Worm (Caenorhabditis elegans) whole organism, early embryonic: ENCODE results near the gene nspa-10.

Experiments
- B0310.2 ChIP-seq: sonication (generic microtip); optimal IDR thresholded peaks from 2 replicates; lab custom pipeline; 2016; ENCODE audit warnings: mild to moderate bottlenecking, missing genetic modification characterization, missing compliant biosample characterization
- F13C5.2 ChIP-seq: sonication (generic microtip); optimal IDR thresholded peaks from 2 replicates; lab custom pipeline; 2017; ENCODE audit warnings: mild to moderate bottlenecking, missing genetic modification characterization, inconsistent platforms, missing compliant biosample characterization
- ama-1 ChIP-seq: fragments of 150-350 bp; optimal IDR thresholded peaks from 2 replicates; lab custom pipeline; 2014
- ceh-13 ChIP-seq: fragments of 200-800 bp; sonication (Bioruptor generic); optimal IDR thresholded peaks from 2 replicates; lab custom pipeline; 2018; ENCODE audit warnings: mild to moderate bottlenecking, missing genetic modification characterization, missing compliant biosample characterization
- ceh-36 ChIP-seq: sonication (generic microtip); optimal IDR thresholded peaks from 2 replicates; lab custom pipeline; 2016; ENCODE audit warnings: missing genetic modification characterization, inconsistent platforms, missing compliant biosample characterization
- ets-7 ChIP-seq: sonication (generic microtip); optimal IDR thresholded peaks from 2 replicates; lab custom pipeline; 2016; ENCODE audit warnings: missing genotype, missing genetic modification characterization, missing compliant biosample characterization
- tbx-37 ChIP-seq: fragments of 200-800 bp; sonication (Bioruptor generic); conservative IDR thresholded peaks from 2 replicates; pipeline ENCODE4 v1.3.6; 2022; ENCODE audit warnings: missing genetic modification reagents, missing genetic modification characterization, missing compliant biosample characterization
- tra-4 ChIP-seq: sonication (generic microtip); optimal IDR thresholded peaks from 2 replicates; lab custom pipeline; 2017; ENCODE audit warnings: missing genetic modification characterization, missing compliant biosample characterization

ce11 chrV:14719491-14719890 lies 30.8 kb downstream of the nspa-10 start, which contains the start of gene R08A2.1:
- TF ChIP-seq tbx-37, result no peak
- no peak for TF ChIP-seq B0310.2 (tag; lab: Kevin White, UChicago)
- TF ChIP-seq ets-7 (tag; lab: Kevin White, UChicago), result no peak
- no peak for TF ChIP-seq tra-4
- TF ChIP-seq ama-1, result no peak
- TF ChIP-seq ceh-36, result no peak
- TF ChIP-seq F13C5.2, result no peak
- no peak for TF ChIP-seq ceh-13 (GFP tag; lab: Kevin White, UChicago)
